Worm (Caenorhabditis elegans): Measurements from ENCODE around the gene ndc-80.
A peak's percentile ranks its signal among the peaks of the same experiment; 100 is the strongest.

ndc-80 gene

ce11 chrIV:10089777-10090176 lies 3.8 kb downstream of the ndc-80 start, which contains the start of gene ttr-39:
Gene ttr-39 (minus strand): TSS chrIV:10089877.
- no peak for TF ChIP-seq nhr-23 (tag; optimal IDR thresholded peaks at IDR 0.05)
- no peak for TF ChIP-seq unc-62 (GFP tag; optimal IDR thresholded peaks at IDR 0.05)

ce11 chrIV:10090358-10090757 lies 4.4 kb downstream of the ndc-80 start, which contains the start of gene ttbk-5:
Gene ttbk-5 (plus strand): TSS chrIV:10090658.
- TF ChIP-seq sem-4 (tag; optimal IDR thresholded peaks at IDR 0.05), result no peak
- TF ChIP-seq lin-13 (GFP tag; optimal IDR thresholded peaks at IDR 0.05), result no peak

DNA sequence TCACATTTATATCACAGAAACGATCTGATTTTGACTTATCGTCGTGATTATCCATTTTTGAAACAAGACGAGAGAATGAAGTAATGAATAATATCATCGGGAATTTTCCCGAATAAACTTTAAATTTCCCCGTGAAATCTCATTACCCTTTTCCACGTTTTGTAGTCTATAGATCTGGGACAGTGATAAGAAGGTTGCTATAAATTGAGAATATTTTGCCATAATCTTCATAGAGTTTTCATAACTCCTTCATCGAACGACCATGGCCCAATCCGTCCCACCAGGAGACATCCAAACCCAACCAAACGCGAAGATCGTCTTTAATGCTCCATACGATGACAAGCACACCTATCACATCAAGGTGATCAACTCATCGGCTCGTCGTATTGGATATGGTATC lies 9.2 kb downstream of the ndc-80 start, which contains the start of the genes C04G2.5 and msp-36:
TSS of gene C04G2.5 (minus strand) at position 101 of the 400 bp plus-strand sequence.
TSS of gene msp-36 (plus strand) at position 263 of the 400 bp plus-strand sequence.
- TF ChIP-seq mab-5 (tag; optimal IDR thresholded peaks at IDR 0.05), result no peak
- no peak for TF ChIP-seq crh-2 (tag; optimal IDR thresholded peaks at IDR 0.05)
- no peak for TF ChIP-seq nhr-10 (tag; optimal IDR thresholded peaks at IDR 0.05)
- no peak for TF ChIP-seq dmd-4 (tag; optimal IDR thresholded peaks at IDR 0.05)
- TF ChIP-seq sma-9 (GFP tag; optimal IDR thresholded peaks at IDR 0.05), result no peak
- TF ChIP-seq sma-9 (tag; optimal IDR thresholded peaks at IDR 0.05), result no peak
- no peak for TF ChIP-seq nhr-11 (tag; optimal IDR thresholded peaks at IDR 0.05)
- TF ChIP-seq ama-1 (optimal IDR thresholded peaks at IDR 0.05), result no peak
- no peak for TF ChIP-seq unc-39 (tag; optimal IDR thresholded peaks at IDR 0.05)
- TF ChIP-seq nhr-25 (tag; optimal IDR thresholded peaks at IDR 0.05), result no peak
- no peak for TF ChIP-seq F13H6.1 (tag; optimal IDR thresholded peaks at IDR 0.05)
- TF ChIP-seq blmp-1 (tag; optimal IDR thresholded peaks at IDR 0.05; ENCODE audit: insufficient read depth), result no peak
- no peak for TF ChIP-seq fos-1 (tag; optimal IDR thresholded peaks at IDR 0.05)
- no peak for TF ChIP-seq elt-1 (tag; optimal IDR thresholded peaks at IDR 0.05)
- TF ChIP-seq lin-39 (tag; optimal IDR thresholded peaks at IDR 0.05), result no peak
- TF ChIP-seq ceh-82 (tag; optimal IDR thresholded peaks at IDR 0.05), result no peak
- no peak for TF ChIP-seq alr-1 (tag; optimal IDR thresholded peaks at IDR 0.05)
- TF ChIP-seq snpc-4 (tag; optimal IDR thresholded peaks at IDR 0.05), result no peak
- no peak for TF ChIP-seq ZK546.5 (tag; optimal IDR thresholded peaks at IDR 0.05)
- TF ChIP-seq R02D3.7 (tag; optimal IDR thresholded peaks at IDR 0.05), result no peak

DNA sequence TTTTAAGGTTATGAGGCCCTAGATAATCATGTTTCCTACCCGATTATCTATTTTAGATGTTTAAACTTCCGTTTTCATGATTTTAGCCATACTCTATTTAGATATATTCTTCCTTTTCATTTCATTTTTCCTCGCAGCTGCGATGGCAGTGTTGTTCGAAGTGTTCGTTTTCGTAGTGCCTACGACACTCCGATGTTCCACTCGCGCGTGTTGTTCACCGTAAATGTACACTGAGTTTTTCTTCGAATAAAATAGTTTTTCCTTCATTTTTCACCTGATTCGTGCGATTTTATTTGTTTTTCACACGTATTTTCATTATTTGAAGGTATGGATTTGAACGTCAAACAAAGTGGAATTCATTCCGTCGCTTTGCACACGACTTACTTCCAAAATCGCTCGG lies 10.9 kb downstream of the ndc-80 start, which contains the start of gene dis-3:
TSS of gene dis-3 (plus strand) at position 322 of the 400 bp plus-strand sequence.
- TF ChIP-seq crh-2 (tag; optimal IDR thresholded peaks at IDR 0.05), result no peak
- peak; percentile 55 for TF ChIP-seq R02D3.7 (tag; optimal IDR thresholded peaks at IDR 0.05)

ce11 chrIV:10110417-10110816 lies 24.5 kb downstream of the ndc-80 start, which contains the start of gene egl-38:
Gene egl-38 (minus strand): TSS chrIV:10110517.
- TF ChIP-seq nhr-11 (tag; optimal IDR thresholded peaks at IDR 0.05) (no peak), crh-2 (tag; optimal IDR thresholded peaks at IDR 0.05) (no peak), ZK546.5 (tag; optimal IDR thresholded peaks at IDR 0.05) (no peak)

ce11 chrIV:10110870-10111269 lies 24.9 kb downstream of the ndc-80 start:
- TF ChIP-seq nhr-237 (tag; optimal IDR thresholded peaks at IDR 0.05), result no peak
- no peak for TF ChIP-seq elt-3 (tag; optimal IDR thresholded peaks at IDR 0.05)
- TF ChIP-seq sem-4 (tag; optimal IDR thresholded peaks at IDR 0.05), result no peak
- no peak for TF ChIP-seq F13H6.1 (tag; optimal IDR thresholded peaks at IDR 0.05)
- no peak for TF ChIP-seq R02D3.7 (tag; optimal IDR thresholded peaks at IDR 0.05)
- no peak for TF ChIP-seq snpc-4 (tag; optimal IDR thresholded peaks at IDR 0.05)
- TF ChIP-seq sma-3 (GFP tag; optimal IDR thresholded peaks at IDR 0.05), result no peak
- no peak for TF ChIP-seq lsy-2 (tag; optimal IDR thresholded peaks at IDR 0.05)
- no peak for TF ChIP-seq alr-1 (tag; optimal IDR thresholded peaks at IDR 0.05)
- no peak for TF ChIP-seq lin-13 (GFP tag; optimal IDR thresholded peaks at IDR 0.05)
- no peak for TF ChIP-seq nhr-23 (tag; optimal IDR thresholded peaks at IDR 0.05)

ce11 chrIV:10111441-10111840 lies 25.5 kb downstream of the ndc-80 start, which contains the start of gene spch-1:
Gene spch-1 (minus strand): TSS chrIV:10111541.
- TF ChIP-seq elt-1 (tag; optimal IDR thresholded peaks at IDR 0.05), result no peak
- no peak for TF ChIP-seq ZK546.5 (tag; optimal IDR thresholded peaks at IDR 0.05)
- no peak for TF ChIP-seq skn-1 (tag; optimal IDR thresholded peaks at IDR 0.05)
- no peak for TF ChIP-seq ceh-16 (tag; optimal IDR thresholded peaks at IDR 0.05)
- no peak for TF ChIP-seq elt-3 (tag; optimal IDR thresholded peaks at IDR 0.05)
- TF ChIP-seq dmd-4 (tag; optimal IDR thresholded peaks at IDR 0.05), result no peak
- no peak for TF ChIP-seq unc-62 (GFP tag; optimal IDR thresholded peaks at IDR 0.05)
- no peak for TF ChIP-seq lsy-2 (tag; optimal IDR thresholded peaks at IDR 0.05)
- TF ChIP-seq nhr-12 (tag; optimal IDR thresholded peaks at IDR 0.05), result no peak
- no peak for TF ChIP-seq mbf-1 (tag; optimal IDR thresholded peaks at IDR 0.05)
- TF ChIP-seq alr-1 (tag; optimal IDR thresholded peaks at IDR 0.05), result no peak
- TF ChIP-seq sma-9 (GFP tag; optimal IDR thresholded peaks at IDR 0.05), result no peak
- TF ChIP-seq sma-9 (tag; optimal IDR thresholded peaks at IDR 0.05), result no peak
- no peak for TF ChIP-seq ztf-1 (GFP tag; conservative IDR thresholded peaks at IDR 0.05)
- TF ChIP-seq nhr-129 (tag; optimal IDR thresholded peaks at IDR 0.05), result no peak
- no peak for TF ChIP-seq nhr-237 (tag; optimal IDR thresholded peaks at IDR 0.05)

All from whole organism, L2 larva.